Worm (Caenorhabditis elegans) whole organism, L4 larva: ENCODE measurements around the gene T10B9.14.

Source experiments
- ama-1 ChIP-seq: fragments of 150-350 bp; optimal IDR thresholded peaks from 2 replicates; lab custom pipeline; 2014; ENCODE audit warnings: inconsistent platforms, mixed read lengths
- dpl-1 ChIP-seq: fragments of 150-350 bp; optimal IDR thresholded peaks from 2 replicates; lab custom pipeline; 2014; ENCODE audit warnings: missing biosample characterization, missing genetic modification reagents, missing genetic modification characterization
- lin-13 ChIP-seq: fragments of 150-350 bp; optimal IDR thresholded peaks from 2 replicates; lab custom pipeline; 2014; ENCODE audit warnings: missing biosample characterization, missing genetic modification reagents, missing genetic modification characterization
- madf-9 ChIP-seq: fragments of 200-800 bp; sonication (Bioruptor generic); conservative IDR thresholded peaks from 2 replicates; pipeline ENCODE4 v1.3.6; 2022; ENCODE audit warnings: missing genetic modification reagents, missing genetic modification characterization, missing compliant biosample characterization
- mep-1 ChIP-seq: fragments of 150-350 bp; sonication (generic microtip); optimal IDR thresholded peaks from 3 replicates; lab custom pipeline; 2014; ENCODE audit warnings: missing biosample characterization, missing genetic modification characterization
- mes-2 ChIP-seq: sonication (generic microtip); optimal IDR thresholded peaks from 2 replicates; lab custom pipeline; 2016; ENCODE audit warnings: missing genotype, mild to moderate bottlenecking, missing genetic modification characterization, missing compliant biosample characterization; ENCODE audit not compliant: poor library complexity, severe bottlenecking
- nhr-77 ChIP-seq: fragments of 150-350 bp; optimal IDR thresholded peaks from 2 replicates; lab custom pipeline; 2014; ENCODE audit warnings: missing biosample characterization, missing genetic modification characterization
- snpc-4 ChIP-seq: fragments of 150-350 bp; optimal IDR thresholded peaks from 2 replicates; lab custom pipeline; 2014; ENCODE audit warnings: missing biosample characterization, missing genetic modification characterization
- tag-97 ChIP-seq: fragments of 200-800 bp; sonication (Bioruptor generic); IDR thresholded peaks from 2 replicates; pipeline ENCODE4 v1.3.6; 2022; ENCODE audit warnings: missing genetic modification characterization, missing compliant biosample characterization

- TF ChIP-seq snpc-4 (no peak), lin-13 (no peak), ama-1 (no peak), dpl-1 (GFP tag; lab: Kevin White, UChicago) (no peak), mep-1 (tag; lab: Kevin White, UChicago) (no peak), tag-97 (no peak), madf-9 (GFP tag; lab: Robert Waterston, UW) (no peak), nhr-77 (tag; lab: Kevin White, UChicago) (no peak), mes-2 (tag; lab: Kevin White, UChicago) (no peak)
Measured at ce11 chrII:9764696-9765095, 17.5 kb downstream of the T10B9.14 start.
